Fruit fly (Drosophila melanogaster): ENCODE measurements around the gene CycJ.

Gene CycJ

DNA sequence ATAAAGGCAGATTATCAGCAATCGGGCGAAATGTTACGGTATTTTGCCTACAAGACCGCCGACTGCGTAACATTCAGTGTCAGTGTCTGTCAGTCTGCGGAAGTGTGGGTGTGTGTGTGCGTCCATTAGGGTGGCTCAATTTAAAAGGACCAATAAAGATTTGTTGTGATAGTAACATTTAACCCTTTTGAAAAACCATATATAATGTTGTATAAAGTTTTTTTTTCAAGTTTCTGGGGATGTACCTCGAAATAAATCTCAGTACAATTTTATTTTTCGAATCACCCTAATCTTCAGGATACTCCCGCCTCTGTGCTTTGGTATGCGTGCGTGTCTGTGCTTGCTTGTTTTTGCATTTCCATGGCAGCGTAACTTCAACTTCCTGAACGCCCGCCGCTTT is 6.6 kb downstream of the CycJ start (continued):
- TF ChIP-seq CG2889 (GFP tag; IDR thresholded peaks at IDR 0.05) (peak; percentile 63; the same call in 1 of the 3 replicates), CG11456 (GFP tag; IDR thresholded peaks at IDR 0.05) (peak; percentile 78), CG8765 (GFP tag; IDR thresholded peaks at IDR 0.05) (peak; percentile 48; the same call in 1 of the 2 replicates), CG7357 (GFP tag; IDR thresholded peaks at IDR 0.05) (0 out of 3 replicates have a peak, but pooled peaks have one; percentile 26), ash1 (GFP tag; optimal IDR thresholded peaks at IDR 0.05) (peak; percentile 12), emc (GFP tag; optimal IDR thresholded peaks at IDR 0.05) (no peak), bsh (GFP tag; optimal IDR thresholded peaks at IDR 0.05) (peak in 1 of 2 experiments; percentile 68), ERR (GFP tag; optimal IDR thresholded peaks at IDR 0.05) (peak; percentile 3), pros (GFP tag; optimal IDR thresholded peaks at IDR 0.05) (no peak), slou (GFP tag; optimal IDR thresholded peaks at IDR 0.05) (no peak), exex (tag; optimal IDR thresholded peaks at IDR 0.05) (peak; percentile 52), insv (GFP tag; optimal IDR thresholded peaks at IDR 0.05) (peak in 1 of 2 experiments; percentile 9), kni (GFP tag; optimal IDR thresholded peaks at IDR 0.05) (no peak), CG18619 (GFP tag; optimal IDR thresholded peaks at IDR 0.05) (peak; percentile 78), Ptx1 (GFP tag; IDR thresholded peaks at IDR 0.05) (peak; percentile 58), CG32772 (GFP tag; IDR thresholded peaks at IDR 0.05) (0 out of 2 replicates have a peak, but pooled peaks have one; percentile 11), CG4282 (GFP tag; optimal IDR thresholded peaks at IDR 0.05) (no peak), pita (GFP tag; optimal IDR thresholded peaks at IDR 0.05) (no peak), CG31365 (tag; optimal IDR thresholded peaks at IDR 0.05) (peak; percentile 65), hbn (GFP tag; IDR thresholded peaks at IDR 0.05; ENCODE audit: partially characterized antibody) (no peak), disco-r (GFP tag; optimal IDR thresholded peaks at IDR 0.05) (no peak), sima (GFP tag; optimal IDR thresholded peaks at IDR 0.05) (no peak), CG8944 (GFP tag; optimal IDR thresholded peaks at IDR 0.05) (peak; percentile 2), bbx (GFP tag; IDR thresholded peaks at IDR 0.05; ENCODE audit: partially characterized antibody) (no peak), Drgx (GFP tag; IDR thresholded peaks at IDR 0.05) (no peak; the same call in 1 of the 2 replicates), CG18599 (GFP tag; optimal IDR thresholded peaks at IDR 0.05) (peak; percentile 97), Elba2 (GFP tag; optimal IDR thresholded peaks at IDR 0.05) (no peak), wek (GFP tag; optimal IDR thresholded peaks at IDR 0.05) (peak; percentile 16), amos (GFP tag; IDR thresholded peaks at IDR 0.05; ENCODE audit: partially characterized antibody) (no peak), CG16815 (GFP tag; optimal IDR thresholded peaks at IDR 0.05) (peak; percentile 3), CG7271 (tag; optimal IDR thresholded peaks at IDR 0.05) (peak; percentile 51), CG2129 (GFP tag; IDR thresholded peaks at IDR 0.05; ENCODE audit: partially characterized antibody) (no peak), wdn (GFP tag; IDR thresholded peaks at IDR 0.05) (peak; percentile 85), Hmr (GFP tag; optimal IDR thresholded peaks at IDR 0.05) (peak; percentile 94), Dip2 (GFP tag; IDR thresholded peaks at IDR 0.05) (no peak), dimm (GFP tag; IDR thresholded peaks at IDR 0.05) (no peak), CG6765 (GFP tag; optimal IDR thresholded peaks at IDR 0.05) (peak; percentile 79), CG17359 (tag; optimal IDR thresholded peaks at IDR 0.05) (peak; percentile 75), CG2199 (GFP tag; IDR thresholded peaks at IDR 0.05) (no peak), Spps (tag; optimal IDR thresholded peaks at IDR 0.05) (no peak), gcm (GFP tag; optimal IDR thresholded peaks at IDR 0.05) (peak; percentile 56), pfk (GFP tag; optimal IDR thresholded peaks at IDR 0.05) (no peak), CoRest (tag; optimal IDR thresholded peaks at IDR 0.05) (peak; percentile 68), trh (GFP tag; optimal IDR thresholded peaks at IDR 0.05) (no peak), repo (GFP tag; optimal IDR thresholded peaks at IDR 0.05) (peak; percentile 22), maf-S (GFP tag; optimal IDR thresholded peaks at IDR 0.05) (peak; percentile 34), esg (GFP tag; conservative IDR thresholded peaks at IDR 0.05) (peak; percentile 62), Adf1 (GFP tag; IDR thresholded peaks at IDR 0.05) (peak; percentile 41; the same call in 1 of the 2 replicates), NC2β (GFP tag; optimal IDR thresholded peaks at IDR 0.05) (no peak), zen (tag; optimal IDR thresholded peaks at IDR 0.05) (peak; percentile 22)
